Worm (Caenorhabditis elegans) whole organism, mixed stage, embryonic: ENCODE data around the gene C32H11.4.

ENCODE experiments used
- ces-1 ChIP-seq: fragments of 150-350 bp; optimal IDR thresholded peaks from 2 replicates; lab custom pipeline; 2014; ENCODE audit warnings: missing biosample characterization, missing genetic modification reagents, missing genetic modification characterization
- cnd-1 ChIP-seq: fragments of 200-800 bp; sonication (Bioruptor generic); optimal IDR thresholded peaks from 2 replicates; lab custom pipeline; 2018; ENCODE audit warnings: mild to moderate bottlenecking, missing genetic modification characterization, missing compliant biosample characterization
- hlh-1 ChIP-seq: fragments of 150-350 bp; optimal IDR thresholded peaks from 2 replicates; lab custom pipeline; 2014; ENCODE audit warnings: missing biosample characterization, missing genetic modification reagents, missing genetic modification characterization
- mep-1 ChIP-seq: fragments of 150-350 bp; optimal IDR thresholded peaks from 2 replicates; lab custom pipeline; 2017; ENCODE audit warnings: missing biosample characterization, missing genetic modification reagents, missing genetic modification characterization, inconsistent platforms
- mls-2 ChIP-seq: sonication (generic microtip); optimal IDR thresholded peaks from 2 replicates; lab custom pipeline; 2016; ENCODE audit warnings: mild to moderate bottlenecking, missing genetic modification characterization, moderate library complexity, missing compliant biosample characterization
- nhr-237 ChIP-seq: fragments of 150-350 bp; optimal IDR thresholded peaks from 2 replicates; lab custom pipeline; 2014; ENCODE audit warnings: missing biosample characterization, missing genetic modification characterization
- pha-4 ChIP-seq: fragments of 150-350 bp; optimal IDR thresholded peaks from 2 replicates; lab custom pipeline; 2018; ENCODE audit warnings: missing biosample characterization, missing genetic modification reagents, missing genetic modification characterization
- snpc-4 ChIP-seq: fragments of 150-350 bp; optimal IDR thresholded peaks from 2 replicates; lab custom pipeline; 2014; ENCODE audit warnings: missing biosample characterization, missing genetic modification characterization

DNA sequence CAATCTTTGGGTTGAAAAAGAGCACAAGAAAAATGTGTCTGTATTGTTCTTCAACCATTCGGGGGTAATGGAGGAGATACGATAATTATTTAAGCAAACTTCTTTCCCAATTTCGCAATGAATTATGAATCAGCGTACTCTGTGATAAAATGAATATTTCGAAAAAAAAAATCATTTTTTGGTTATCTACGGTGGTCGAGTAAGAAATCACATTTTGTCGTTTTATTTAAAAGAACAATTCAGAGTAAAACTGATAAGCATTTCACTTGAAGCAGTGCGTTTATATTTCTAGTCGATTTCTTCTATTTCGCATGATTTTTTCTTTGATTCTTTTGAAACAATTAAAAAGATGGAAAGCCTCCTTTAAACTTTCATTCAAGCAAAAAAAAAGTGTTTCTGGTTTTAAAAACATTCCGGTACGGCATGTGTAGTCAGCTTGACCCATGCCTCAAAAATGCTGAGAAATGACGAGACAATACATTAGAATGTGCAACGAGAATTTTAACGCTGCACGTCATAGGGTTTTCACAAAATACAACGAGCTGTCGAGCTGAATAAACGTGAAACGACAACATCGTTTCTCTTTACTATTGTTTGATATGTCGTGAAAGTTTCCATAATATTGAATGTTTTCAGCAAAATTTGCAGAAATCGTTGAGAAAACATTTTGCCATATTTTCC is 18.5 kb upstream of the C32H11.4 start, which contains the start of gene K08D8.2:
- TF ChIP-seq cnd-1 (tag; lab: Kevin White, UChicago): no peak
- no peak for TF ChIP-seq pha-4 (tag; lab: Kevin White, UChicago)
- TF ChIP-seq mls-2: no peak
- no peak for TF ChIP-seq snpc-4
- TF ChIP-seq mep-1: no peak
- no peak for TF ChIP-seq nhr-237 (tag; lab: Kevin White, UChicago)
- no peak for TF ChIP-seq ces-1 (GFP tag; lab: Kevin White, UChicago)
- TF ChIP-seq hlh-1: no peak
